Worm (Caenorhabditis elegans) whole organism, late embryonic: Measurements from ENCODE around the gene fbxa-206.

Experiments
- C38D4.7 ChIP-seq: fragments of 200-800 bp; sonication (Bioruptor generic); optimal IDR thresholded peaks from 2 replicates; lab custom pipeline; 2018; ENCODE audit warnings: mild to moderate bottlenecking, missing genetic modification characterization, moderate library complexity, missing compliant biosample characterization
- K02D7.2 ChIP-seq: sonication (generic microtip); optimal IDR thresholded peaks from 2 replicates; lab custom pipeline; 2017; ENCODE audit warnings: mild to moderate bottlenecking, missing genetic modification characterization, missing compliant biosample characterization
- K09A11.1 ChIP-seq: sonication (generic microtip); optimal IDR thresholded peaks from 2 replicates; lab custom pipeline; 2017; ENCODE audit warnings: antibody characterized with exemption, mild to moderate bottlenecking, missing genetic modification characterization, missing compliant biosample characterization; ENCODE audit not compliant: insufficient read depth
- ama-1 ChIP-seq: fragments of 150-350 bp; optimal IDR thresholded peaks from 2 replicates; lab custom pipeline; 2014
- ceh-14 ChIP-seq: sonication (generic microtip); optimal IDR thresholded peaks from 2 replicates; lab custom pipeline; 2016; ENCODE audit warnings: missing genotype, missing genetic modification characterization, missing compliant biosample characterization
- ceh-18 ChIP-seq: sonication (generic microtip); optimal IDR thresholded peaks from 2 replicates; lab custom pipeline; 2016; ENCODE audit warnings: missing genetic modification characterization, missing compliant biosample characterization
- ceh-19 ChIP-seq: fragments of 200-800 bp; sonication (Bioruptor generic); optimal IDR thresholded peaks from 2 replicates; lab custom pipeline; 2018; ENCODE audit warnings: mild to moderate bottlenecking, missing genetic modification characterization, missing compliant biosample characterization
- ceh-2 ChIP-seq: sonication (generic microtip); optimal IDR thresholded peaks from 2 replicates; lab custom pipeline; 2016; ENCODE audit warnings: missing genotype, missing genetic modification characterization, missing compliant biosample characterization
- ceh-22 ChIP-seq: sonication (generic microtip); optimal IDR thresholded peaks from 2 replicates; lab custom pipeline; 2017; ENCODE audit warnings: missing biosample characterization, missing genetic modification characterization
- ceh-24 ChIP-seq: sonication (generic microtip); optimal IDR thresholded peaks from 2 replicates; lab custom pipeline; 2016; ENCODE audit warnings: mild to moderate bottlenecking, missing genetic modification characterization, missing compliant biosample characterization
- ceh-31 ChIP-seq: sonication (generic microtip); optimal IDR thresholded peaks from 2 replicates; lab custom pipeline; 2016; ENCODE audit warnings: missing genetic modification characterization, missing compliant biosample characterization
- ceh-34 ChIP-seq: sonication (generic microtip); optimal IDR thresholded peaks from 2 replicates; lab custom pipeline; 2016; ENCODE audit warnings: mild to moderate bottlenecking, missing genetic modification characterization, missing compliant biosample characterization
- ceh-48 ChIP-seq: sonication (generic microtip); optimal IDR thresholded peaks from 2 replicates; lab custom pipeline; 2016; ENCODE audit warnings: missing genetic modification characterization, inconsistent platforms, missing compliant biosample characterization
- ceh-6 ChIP-seq: fragments of 200-800 bp; sonication (Bioruptor generic); optimal IDR thresholded peaks from 2 replicates; lab custom pipeline; 2018; ENCODE audit warnings: mild to moderate bottlenecking, missing genetic modification characterization, missing compliant biosample characterization
- dmd-4 ChIP-seq: sonication (generic microtip); optimal IDR thresholded peaks from 2 replicates; lab custom pipeline; 2016; ENCODE audit warnings: borderline replicate concordance, missing genetic modification characterization, missing compliant biosample characterization
- dve-1 ChIP-seq: sonication (generic microtip); optimal IDR thresholded peaks from 2 replicates; lab custom pipeline; 2017; ENCODE audit warnings: antibody characterized with exemption, mild to moderate bottlenecking, missing genetic modification characterization, missing compliant biosample characterization
- elt-2 ChIP-seq: sonication (generic microtip); optimal IDR thresholded peaks from 2 replicates; lab custom pipeline; 2016; ENCODE audit warnings: missing genetic modification reagents, missing genetic modification characterization, missing compliant biosample characterization
- ets-4 ChIP-seq: sonication (generic microtip); optimal IDR thresholded peaks from 2 replicates; lab custom pipeline; 2016; ENCODE audit warnings: missing genetic modification characterization, missing compliant biosample characterization
- eyg-1 ChIP-seq: sonication (generic microtip); optimal IDR thresholded peaks from 2 replicates; lab custom pipeline; 2016; ENCODE audit warnings: missing genotype, missing genetic modification characterization, missing compliant biosample characterization
- fkh-6 ChIP-seq: sonication (generic microtip); optimal IDR thresholded peaks from 2 replicates; lab custom pipeline; 2016; ENCODE audit warnings: missing genetic modification characterization, missing compliant biosample characterization
- hlh-15 ChIP-seq: sonication (generic microtip); optimal IDR thresholded peaks from 2 replicates; lab custom pipeline; 2016; ENCODE audit warnings: missing genetic modification characterization, missing compliant biosample characterization
- hlh-30 ChIP-seq: sonication (generic microtip); optimal IDR thresholded peaks from 2 replicates; lab custom pipeline; 2017; ENCODE audit warnings: antibody characterized with exemption, missing genetic modification characterization, missing compliant biosample characterization; ENCODE audit not compliant: insufficient read depth
- lim-6 ChIP-seq: sonication (generic microtip); optimal IDR thresholded peaks from 2 replicates; lab custom pipeline; 2016; ENCODE audit warnings: missing genetic modification characterization, missing compliant biosample characterization
- nfya-1 ChIP-seq: sonication (generic microtip); optimal IDR thresholded peaks from 2 replicates; lab custom pipeline; 2017; ENCODE audit warnings: missing genetic modification characterization, mild to moderate bottlenecking, missing compliant biosample characterization, antibody characterized with exemption, moderate library complexity
- nhr-11 ChIP-seq: fragments of 150-350 bp; optimal IDR thresholded peaks from 2 replicates; lab custom pipeline; 2014; ENCODE audit warnings: missing biosample characterization, missing genetic modification characterization
- odd-2 ChIP-seq: sonication (generic microtip); optimal IDR thresholded peaks from 2 replicates; lab custom pipeline; 2017; ENCODE audit warnings: antibody characterized with exemption, mild to moderate bottlenecking, missing genetic modification characterization, missing compliant biosample characterization
- pag-3 ChIP-seq: sonication (generic microtip); optimal IDR thresholded peaks from 2 replicates; lab custom pipeline; 2016; ENCODE audit warnings: missing compliant biosample characterization, missing genetic modification characterization, borderline replicate concordance
- pat-9 ChIP-seq: fragments of 200-800 bp; sonication (Bioruptor generic); optimal IDR thresholded peaks from 2 replicates; lab custom pipeline; 2018; ENCODE audit warnings: mild to moderate bottlenecking, missing genetic modification characterization, moderate library complexity, missing compliant biosample characterization
- pax-1 ChIP-seq: fragments of 150-350 bp; optimal IDR thresholded peaks from 2 replicates; lab custom pipeline; 2014; ENCODE audit warnings: missing biosample characterization, missing genetic modification characterization
- pha-2 ChIP-seq: sonication (generic microtip); optimal IDR thresholded peaks from 2 replicates; lab custom pipeline; 2017; ENCODE audit warnings: mild to moderate bottlenecking, missing genetic modification characterization, missing compliant biosample characterization
- pha-4 ChIP-seq: fragments of 150-350 bp; optimal IDR thresholded peaks from 2 replicates; lab custom pipeline; 2018; ENCODE audit warnings: missing biosample characterization, missing genetic modification reagents, missing genetic modification characterization
- pqm-1 ChIP-seq: sonication (generic microtip); optimal IDR thresholded peaks from 2 replicates; lab custom pipeline; 2016; ENCODE audit warnings: missing genetic modification characterization, missing compliant biosample characterization
- pros-1 ChIP-seq: fragments of 150-350 bp; optimal IDR thresholded peaks from 2 replicates; lab custom pipeline; 2014; ENCODE audit warnings: missing biosample characterization, missing genetic modification reagents, missing genetic modification characterization
- ref-2 ChIP-seq: sonication (generic microtip); optimal IDR thresholded peaks from 2 replicates; lab custom pipeline; 2016; ENCODE audit warnings: missing genetic modification characterization, missing compliant biosample characterization
- rnt-1 ChIP-seq: sonication (generic microtip); optimal IDR thresholded peaks from 2 replicates; lab custom pipeline; 2016; ENCODE audit warnings: missing genetic modification characterization, missing compliant biosample characterization
- sox-4 ChIP-seq: sonication (generic microtip); optimal IDR thresholded peaks from 2 replicates; lab custom pipeline; 2017; ENCODE audit warnings: mild to moderate bottlenecking, missing genetic modification characterization, inconsistent platforms, missing compliant biosample characterization
- tbx-2 ChIP-seq: sonication (generic microtip); optimal IDR thresholded peaks from 2 replicates; lab custom pipeline; 2016; ENCODE audit warnings: missing genetic modification characterization, missing compliant biosample characterization
- ttx-3 ChIP-seq: sonication (generic microtip); optimal IDR thresholded peaks from 2 replicates; lab custom pipeline; 2016; ENCODE audit warnings: missing genetic modification reagents, missing genetic modification characterization, missing compliant biosample characterization
- unc-3 ChIP-seq, 2 experiments: fragments of 200-800 bp in 1 of 2; sonication (Bioruptor generic) in 1 of 2; sonication (generic microtip) in 1 of 2; conservative IDR thresholded peaks in 1 of 2; optimal IDR thresholded peaks in 1 of 2; 2 replicates each; pipeline versions ENCODE4 v1.3.6 to Lab custom; 2016 to 2022; ENCODE audit warnings: missing compliant biosample characterization in 2 of 2, missing genetic modification characterization in 2 of 2, missing genetic modification reagents in 1 of 2
- unc-42 ChIP-seq: sonication (generic microtip); optimal IDR thresholded peaks from 2 replicates; lab custom pipeline; 2016; ENCODE audit warnings: missing genotype, missing genetic modification characterization, missing compliant biosample characterization
- unc-55 ChIP-seq: sonication (generic microtip); optimal IDR thresholded peaks from 2 replicates; lab custom pipeline; 2017; ENCODE audit warnings: missing biosample characterization, missing genetic modification reagents, missing genetic modification characterization
- zip-5 ChIP-seq: sonication (generic microtip); optimal IDR thresholded peaks from 2 replicates; lab custom pipeline; 2016; ENCODE audit warnings: missing genetic modification characterization, missing compliant biosample characterization
- ztf-16 ChIP-seq: sonication (generic microtip); optimal IDR thresholded peaks from 2 replicates; lab custom pipeline; 2017; ENCODE audit warnings: missing genetic modification characterization, missing compliant biosample characterization

Gene fbxa-206

ce11 chrV:16918378-16918777 is at the start of gene fbxa-206, which contains the start of gene Y102A5C.2:
TSS of gene fbxa-206 (minus strand) at chrV:16918478.
TSS of gene Y102A5C.2 (plus strand) at chrV:16918731.
- no peak for TF ChIP-seq tbx-2 (tag; lab: Kevin White, UChicago)
- TF ChIP-seq eyg-1: no peak
- no peak for TF ChIP-seq unc-3 (GFP tag; conservative IDR thresholded peaks at IDR 0.05; lab: Robert Waterston, UW)
- no peak for TF ChIP-seq unc-3 (tag; optimal IDR thresholded peaks at IDR 0.05; lab: Kevin White, UChicago)
- TF ChIP-seq K02D7.2 (tag; lab: Kevin White, UChicago): no peak
- no peak for TF ChIP-seq ttx-3 (tag; lab: Kevin White, UChicago)
- TF ChIP-seq ref-2: no peak
- TF ChIP-seq C38D4.7 (GFP tag; lab: Kevin White, UChicago): no peak
- no peak for TF ChIP-seq ceh-22 (tag; lab: Kevin White, UChicago)
- TF ChIP-seq odd-2 (tag; lab: Kevin White, UChicago): no peak
- TF ChIP-seq ceh-6 (GFP tag; lab: Kevin White, UChicago): no peak

DNA sequence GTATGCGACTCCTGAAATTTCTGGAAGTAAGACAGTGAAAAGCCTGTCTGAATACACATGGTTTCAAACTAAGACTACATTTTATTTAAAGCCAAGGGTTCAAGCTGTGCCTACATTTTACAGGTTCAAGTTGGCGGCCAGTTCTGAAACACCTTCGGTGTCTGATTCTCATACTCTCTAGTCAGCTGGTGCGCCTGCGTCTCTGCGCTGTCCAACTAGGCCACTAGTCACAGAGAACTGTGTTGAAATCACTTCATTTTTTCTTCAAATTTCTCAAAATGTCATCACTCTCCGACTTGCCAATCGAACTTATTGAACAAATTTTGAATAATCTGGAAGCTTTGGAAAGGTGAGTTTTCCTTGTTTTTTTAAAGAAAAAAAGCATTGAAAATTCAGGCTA is 48.4 kb upstream of the fbxa-206 start, which contains the start of gene fbxa-90:
fbxa-90 (plus strand) TSS at position 179 of the 400 bp plus-strand sequence.
- TF ChIP-seq eyg-1 (no peak), pha-2 (no peak), ceh-24 (tag; lab: Kevin White, UChicago) (no peak), ama-1 (lab: Kevin White, UChicago) (no peak), elt-2 (tag; lab: Kevin White, UChicago) (no peak), dmd-4 (tag; lab: Kevin White, UChicago) (no peak), sox-4 (no peak), tbx-2 (tag; lab: Kevin White, UChicago) (no peak), hlh-30 (no peak), ceh-48 (no peak), ceh-31 (tag; lab: Kevin White, UChicago) (no peak), zip-5 (tag; lab: Kevin White, UChicago) (no peak), ceh-22 (tag; lab: Kevin White, UChicago) (no peak), ceh-2 (tag; lab: Kevin White, UChicago) (no peak), ceh-19 (no peak), pat-9 (no peak), pag-3 (tag; lab: Kevin White, UChicago) (no peak), ref-2 (no peak), K09A11.1 (no peak)

DNA sequence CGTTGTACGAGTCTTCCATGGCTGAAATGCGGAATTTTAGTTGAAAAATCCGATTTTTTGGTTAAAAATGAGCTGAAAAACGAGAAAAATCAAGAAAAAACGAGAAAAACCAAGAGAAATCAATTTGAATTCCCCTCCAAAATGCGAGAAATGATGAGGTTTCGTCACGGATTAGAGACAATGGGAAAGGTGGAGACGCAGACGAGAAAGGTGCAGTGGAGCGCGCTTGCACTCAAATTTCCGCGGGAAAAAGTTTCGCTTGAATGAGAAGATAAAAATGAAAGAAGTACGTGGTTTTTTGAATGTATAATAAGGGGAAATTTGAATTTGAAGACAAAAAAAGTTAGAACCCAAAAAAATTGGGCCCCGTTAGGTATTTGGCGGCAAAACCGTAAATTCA is 47.4 kb upstream of the fbxa-206 start, which contains the start of gene efl-1:
efl-1 (minus strand) TSS at position 21 of the 400 bp plus-strand sequence.
- TF ChIP-seq ref-2 (peak; percentile 66), dve-1 (tag; lab: Kevin White, UChicago) (peak; percentile 57), fkh-6 (tag; lab: Kevin White, UChicago) (no peak), K09A11.1 (peak; percentile 21), tbx-2 (tag; lab: Kevin White, UChicago) (peak; percentile 52), ceh-6 (GFP tag; lab: Kevin White, UChicago) (no peak), pros-1 (peak; percentile 58), ztf-16 (tag; lab: Kevin White, UChicago) (no peak), ceh-14 (tag; lab: Kevin White, UChicago) (peak; percentile 77), unc-3 (GFP tag; conservative IDR thresholded peaks at IDR 0.05; lab: Robert Waterston, UW) (no peak), unc-3 (tag; optimal IDR thresholded peaks at IDR 0.05; lab: Kevin White, UChicago) (no peak), ceh-22 (tag; lab: Kevin White, UChicago) (no peak), ceh-34 (peak; percentile 56), hlh-15 (tag; lab: Kevin White, UChicago) (no peak), pax-1 (tag; lab: Kevin White, UChicago) (peak; percentile 94), ttx-3 (tag; lab: Kevin White, UChicago) (no peak), ceh-48 (peak; percentile 9), nhr-11 (no peak), ets-4 (peak; percentile 17), ceh-18 (tag; lab: Kevin White, UChicago) (peak; percentile 70), elt-2 (tag; lab: Kevin White, UChicago) (peak; percentile 61), pqm-1 (tag; lab: Kevin White, UChicago) (peak; percentile 19), hlh-30 (peak; percentile 8), ceh-19 (peak; percentile 34), pha-4 (tag; lab: Kevin White, UChicago) (no peak), ceh-31 (tag; lab: Kevin White, UChicago) (peak; percentile 58), unc-42 (tag; lab: Kevin White, UChicago) (peak; percentile 98), lim-6 (tag; lab: Kevin White, UChicago) (no peak), rnt-1 (tag; lab: Kevin White, UChicago) (peak; percentile 78), unc-55 (GFP tag; lab: Kevin White, UChicago) (peak; percentile 88), nfya-1 (tag; lab: Kevin White, UChicago) (peak; percentile 86)
